Fruit fly (Drosophila melanogaster): Measurements from ENCODE around the gene Srp72.

dm6 chr3R:20544952-20545351 is 43.6 kb upstream of the Srp72 start:
- no peak for TF ChIP-seq Eip75B (GFP tag; optimal IDR thresholded peaks at IDR 0.05)
- TF ChIP-seq CG8119 (GFP tag; IDR thresholded peaks at IDR 0.05), result no peak
- TF ChIP-seq achi (GFP tag; optimal IDR thresholded peaks at IDR 0.05), result no peak
- TF ChIP-seq topi (GFP tag; optimal IDR thresholded peaks at IDR 0.05), result no peak
- TF ChIP-seq dsx (GFP tag; optimal IDR thresholded peaks at IDR 0.05; ENCODE audit: poor library complexity, severe bottlenecking), result no peak
- no peak for TF ChIP-seq Eip78C (GFP tag)
